Fruit fly (Drosophila melanogaster): Measurements from ENCODE around the gene VAChT.

DNA sequence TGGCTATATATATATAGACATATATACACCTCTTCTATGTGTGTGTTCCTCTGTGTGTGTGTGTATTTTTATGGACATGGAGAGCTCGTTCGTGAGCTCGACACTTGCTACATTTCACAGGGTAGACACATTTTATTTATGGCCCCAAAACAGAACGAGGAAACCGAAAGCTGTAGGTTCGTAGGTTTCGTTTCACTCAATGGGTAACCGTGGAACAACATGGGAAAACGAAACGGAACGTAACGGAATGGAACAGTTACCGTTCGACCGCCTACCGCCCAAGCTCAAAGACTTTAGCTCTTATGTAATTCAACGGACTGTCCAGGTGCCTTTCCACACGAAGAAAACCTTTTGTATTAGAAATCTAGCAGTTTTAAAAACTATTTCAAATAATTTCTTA is 988 bp downstream of the VAChT start:
- TF ChIP-seq CG4318 (GFP tag; optimal IDR thresholded peaks at IDR 0.05), result no peak
- no peak for TF ChIP-seq OdsH (GFP tag; optimal IDR thresholded peaks at IDR 0.05)
- no peak for TF ChIP-seq dac (GFP tag; optimal IDR thresholded peaks at IDR 0.05)
- TF ChIP-seq CG6163 (GFP tag; IDR thresholded peaks at IDR 0.05), result no peak
- TF ChIP-seq CG32006 (GFP tag; optimal IDR thresholded peaks at IDR 0.05), result no peak
